Worm (Caenorhabditis elegans): ENCODE results near the gene F19G12.11.

DNA sequence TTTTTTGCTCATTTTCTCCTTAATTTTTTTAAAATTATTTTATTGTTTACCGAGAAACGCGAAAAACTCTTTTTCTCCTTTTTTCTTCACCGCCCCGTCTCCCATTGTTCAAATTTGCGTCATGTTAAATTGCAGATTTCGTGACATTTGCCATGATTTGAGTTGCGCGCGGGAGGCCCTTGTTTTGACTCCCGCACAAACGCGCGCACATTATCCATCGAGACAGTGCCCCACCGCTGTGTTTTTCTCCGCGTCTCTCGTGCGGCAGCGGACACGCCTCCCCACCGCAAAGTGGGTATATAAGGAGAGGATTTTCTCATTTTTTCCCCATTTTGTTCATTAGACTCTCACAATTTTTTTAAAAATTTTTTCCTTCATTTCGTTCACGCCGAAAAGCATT is 49.7 kb upstream of the F19G12.11 start:
- TF ChIP-seq pha-4 (tag; optimal IDR thresholded peaks at IDR 0.05) (no peak), elt-4 (tag; optimal IDR thresholded peaks at IDR 0.05) (no peak)
